Worm (Caenorhabditis elegans): Measurements from ENCODE around the gene fbxa-183.

fbxa-183 gene

DNA sequence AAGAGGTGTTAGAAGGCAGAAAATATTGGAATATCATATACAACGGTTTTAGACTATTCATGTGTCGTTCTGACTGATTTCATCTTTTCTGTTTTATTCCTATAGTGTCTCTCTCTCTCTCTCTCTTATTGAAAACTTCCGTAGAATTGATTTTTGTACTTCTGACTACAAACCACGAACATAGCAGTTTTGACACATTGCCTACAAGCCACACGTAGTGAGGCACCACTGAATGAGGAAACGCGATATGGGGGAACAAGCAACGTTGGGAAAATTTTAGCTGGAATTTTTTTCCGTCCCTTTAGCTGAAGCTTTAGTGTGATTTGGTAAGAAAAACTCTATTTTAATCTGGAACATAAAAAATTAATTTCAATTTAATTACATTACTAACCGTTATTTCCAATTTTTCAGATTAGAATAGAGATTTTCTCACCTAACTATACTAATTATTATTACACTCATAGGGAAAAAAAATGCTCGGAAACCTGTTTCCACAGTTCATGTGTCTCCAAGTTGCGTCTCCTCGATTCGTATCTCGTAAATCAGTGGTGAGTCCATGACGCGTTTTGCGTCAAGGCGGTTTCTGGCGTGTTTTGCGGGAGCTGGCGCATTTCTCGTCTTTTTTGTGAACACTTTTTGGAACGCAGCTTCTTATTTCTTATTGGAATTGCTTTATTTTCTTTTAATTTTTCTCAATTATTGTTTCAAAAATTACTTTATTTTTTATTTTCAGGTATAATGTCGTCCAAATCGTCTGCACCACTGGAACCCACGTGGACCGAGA is 8.1 kb upstream of the fbxa-183 start, which contains the start of the genes nhr-142 and F44E7.9 (continued):
- TF ChIP-seq lin-32 (GFP tag; optimal IDR thresholded peaks at IDR 0.05) = no peak

ce11 chrV:5788650-5789049 is 6.1 kb upstream of the fbxa-183 start:
- TF ChIP-seq mls-2 (tag; optimal IDR thresholded peaks at IDR 0.05) (no peak), cnd-1 (tag; optimal IDR thresholded peaks at IDR 0.05) (no peak), ces-1 (GFP tag; optimal IDR thresholded peaks at IDR 0.05) (no peak), snpc-4 (tag; optimal IDR thresholded peaks at IDR 0.05) (no peak), ceh-83 (GFP tag; optimal IDR thresholded peaks at IDR 0.05) (no peak), ham-2 (GFP tag; optimal IDR thresholded peaks at IDR 0.05) (no peak), drap-1 (GFP tag; optimal IDR thresholded peaks at IDR 0.05) (no peak)

ce11 chrV:5785372-5785771 is 2.8 kb upstream of the fbxa-183 start, which contains the start of gene F44E7.7:
Gene F44E7.7, minus strand, starts transcription at chrV:5785472.
- TF ChIP-seq ztf-11 (tag; optimal IDR thresholded peaks at IDR 0.05) = no peak
- no peak for TF ChIP-seq mls-2 (tag; optimal IDR thresholded peaks at IDR 0.05)
- TF ChIP-seq bed-3 (GFP tag; optimal IDR thresholded peaks at IDR 0.05) = no peak
- no peak for TF ChIP-seq elt-1 (tag; optimal IDR thresholded peaks at IDR 0.05; ENCODE audit: borderline replicate concordance, insufficient read depth)
- TF ChIP-seq nhr-28 (tag; optimal IDR thresholded peaks at IDR 0.05) = no peak
- TF ChIP-seq mep-1 (tag; optimal IDR thresholded peaks at IDR 0.05) = no peak
- no peak for TF ChIP-seq unc-120 (tag; optimal IDR thresholded peaks at IDR 0.05; ENCODE audit: poor library complexity, severe bottlenecking)
- TF ChIP-seq drap-1 (GFP tag; optimal IDR thresholded peaks at IDR 0.05) = no peak
- TF ChIP-seq mab-5 (tag; optimal IDR thresholded peaks at IDR 0.05) = no peak
- TF ChIP-seq tbx-8 (GFP tag; optimal IDR thresholded peaks at IDR 0.05) = no peak
- no peak for TF ChIP-seq ceh-39 (tag; optimal IDR thresholded peaks at IDR 0.05)
- TF ChIP-seq pha-4 (tag; optimal IDR thresholded peaks at IDR 0.05) = no peak
- no peak for TF ChIP-seq zip-8 (tag; optimal IDR thresholded peaks at IDR 0.05)
- no peak for TF ChIP-seq sptf-1 (tag; optimal IDR thresholded peaks at IDR 0.05)
- no peak for TF ChIP-seq nhr-12 (tag; optimal IDR thresholded peaks at IDR 0.05)
- no peak for TF ChIP-seq ham-2 (GFP tag; optimal IDR thresholded peaks at IDR 0.05)
- no peak for TF ChIP-seq cnd-1 (tag; optimal IDR thresholded peaks at IDR 0.05)
- no peak for TF ChIP-seq hlh-1 (tag; optimal IDR thresholded peaks at IDR 0.05)
- TF ChIP-seq sem-2 (GFP tag; optimal IDR thresholded peaks at IDR 0.05) = no peak
- no peak for TF ChIP-seq lin-13 (tag; optimal IDR thresholded peaks at IDR 0.05)

ce11 chrV:5780713-5781360 is 1.8 kb downstream of the fbxa-183 start, which contains the start of gene F44E7.5:
Gene F44E7.5, minus strand, starts transcription at chrV:5780922.
- no peak for TF ChIP-seq unc-39 (tag; optimal IDR thresholded peaks at IDR 0.05)
- no peak for TF ChIP-seq ztf-11 (tag; optimal IDR thresholded peaks at IDR 0.05)
- TF ChIP-seq unc-120 (tag; optimal IDR thresholded peaks at IDR 0.05; ENCODE audit: poor library complexity, severe bottlenecking) = peak; percentile 8
- TF ChIP-seq ceh-39 (tag; optimal IDR thresholded peaks at IDR 0.05) = peak; percentile 37
- no peak for TF ChIP-seq M03D4.4 (tag; optimal IDR thresholded peaks at IDR 0.05)
- peak; percentile 60 for TF ChIP-seq zip-8 (tag; optimal IDR thresholded peaks at IDR 0.05)
- TF ChIP-seq nhr-12 (tag; optimal IDR thresholded peaks at IDR 0.05) = no peak
- no peak for TF ChIP-seq cnd-1 (tag; optimal IDR thresholded peaks at IDR 0.05)
- no peak for TF ChIP-seq nhr-76 (tag; optimal IDR thresholded peaks at IDR 0.05)
- TF ChIP-seq mab-5 (tag; optimal IDR thresholded peaks at IDR 0.05) = no peak
- TF ChIP-seq bed-3 (GFP tag; optimal IDR thresholded peaks at IDR 0.05) = no peak
- TF ChIP-seq unc-62 (GFP tag; optimal IDR thresholded peaks at IDR 0.05) = no peak
- TF ChIP-seq ces-1 (GFP tag; optimal IDR thresholded peaks at IDR 0.05) = peak; percentile 2
- TF ChIP-seq flh-1 (GFP tag; optimal IDR thresholded peaks at IDR 0.05) = no peak
- no peak for TF ChIP-seq drap-1 (GFP tag; optimal IDR thresholded peaks at IDR 0.05)
- TF ChIP-seq lsy-2 (tag; optimal IDR thresholded peaks at IDR 0.05) = peak; percentile 20
- no peak for TF ChIP-seq mep-1 (tag; optimal IDR thresholded peaks at IDR 0.05)
- no peak for TF ChIP-seq lin-32 (GFP tag; optimal IDR thresholded peaks at IDR 0.05)
- no peak for TF ChIP-seq hlh-1 (tag; optimal IDR thresholded peaks at IDR 0.05)
- TF ChIP-seq sptf-1 (tag; optimal IDR thresholded peaks at IDR 0.05) = no peak
- TF ChIP-seq blmp-1 (tag; optimal IDR thresholded peaks at IDR 0.05) = no peak
- TF ChIP-seq sem-2 (GFP tag; optimal IDR thresholded peaks at IDR 0.05) = no peak
